Worm (Caenorhabditis elegans) whole organism, L4 larva: ENCODE results near the gene T05A12.3.

Source experiments
- D1046.2 ChIP-seq: fragments of 200-800 bp; sonication (Bioruptor generic); IDR thresholded peaks from 2 replicates; pipeline ENCODE4 v1.3.6; 2022; ENCODE audit warnings: missing genetic modification characterization, missing compliant biosample characterization
- F49E8.2 ChIP-seq: sonication (generic microtip); optimal IDR thresholded peaks from 2 replicates; lab custom pipeline; 2016; ENCODE audit warnings: missing compliant biosample characterization, mild to moderate bottlenecking, missing genetic modification characterization, borderline replicate concordance
- R02D3.7 ChIP-seq: fragments of 150-350 bp; sonication (generic microtip); optimal IDR thresholded peaks from 3 replicates; lab custom pipeline; 2014; ENCODE audit warnings: missing biosample characterization, missing genetic modification characterization
- T20F7.1 ChIP-seq: fragments of 200-800 bp; sonication (Bioruptor generic); optimal IDR thresholded peaks from 2 replicates; lab custom pipeline; 2018; ENCODE audit warnings: mild to moderate bottlenecking, missing genetic modification characterization, missing compliant biosample characterization
- T26A8.4 ChIP-seq: fragments of 200-800 bp; sonication (Bioruptor generic); IDR thresholded peaks from 2 replicates; pipeline ENCODE4 v1.3.6; 2022; ENCODE audit warnings: missing genetic modification characterization, missing compliant biosample characterization
- Y48G9A.11 ChIP-seq: fragments of 200-800 bp; sonication (Bioruptor generic); IDR thresholded peaks from 2 replicates; pipeline ENCODE4 v1.3.6; 2022; ENCODE audit warnings: missing genetic modification reagents, missing genetic modification characterization, missing compliant biosample characterization
- ZK337.2 ChIP-seq: fragments of 200-800 bp; sonication (Bioruptor generic); IDR thresholded peaks from 2 replicates; pipeline ENCODE4 v1.3.6; 2022; ENCODE audit warnings: missing genetic modification reagents, missing genetic modification characterization, missing compliant biosample characterization
- aha-1 ChIP-seq: fragments of 150-350 bp; peaks from one replicate; lab custom pipeline; 2014; ENCODE audit warnings: missing biosample characterization, missing genetic modification characterization
- ama-1 ChIP-seq: fragments of 150-350 bp; optimal IDR thresholded peaks from 2 replicates; lab custom pipeline; 2014; ENCODE audit warnings: inconsistent platforms, mixed read lengths
- arid-1 ChIP-seq: fragments of 200-800 bp; sonication (Bioruptor generic); conservative IDR thresholded peaks from 2 replicates; pipeline ENCODE4 v1.3.6; 2022; ENCODE audit warnings: missing genetic modification reagents, missing genetic modification characterization, missing compliant biosample characterization
- ceh-32 ChIP-seq: sonication (generic microtip); optimal IDR thresholded peaks from 2 replicates; lab custom pipeline; 2016; ENCODE audit warnings: mild to moderate bottlenecking, missing genetic modification characterization, missing compliant biosample characterization; ENCODE audit not compliant: poor library complexity
- ceh-44 ChIP-seq: fragments of 200-800 bp; sonication (Bioruptor generic); IDR thresholded peaks from 2 replicates; pipeline ENCODE4 v1.3.6; 2022; ENCODE audit warnings: missing genetic modification reagents, missing genetic modification characterization, missing compliant biosample characterization
- ceh-62 ChIP-seq: sonication (generic microtip); optimal IDR thresholded peaks from 2 replicates; lab custom pipeline; 2017; ENCODE audit warnings: missing biosample characterization, missing genetic modification characterization
- daf-12 ChIP-seq: fragments of 150-350 bp; optimal IDR thresholded peaks from 2 replicates; lab custom pipeline; 2014; ENCODE audit warnings: missing biosample characterization, missing genetic modification reagents, missing genetic modification characterization
- daf-16 ChIP-seq, 3 experiments: sonication (generic microtip); optimal IDR thresholded peaks; 2 replicates each; lab custom pipeline; 2016 to 2017; ENCODE audit warnings: missing genetic modification characterization in 3 of 3, missing genetic modification reagents in 3 of 3, mild to moderate bottlenecking in 2 of 3, missing compliant biosample characterization in 2 of 3, missing biosample characterization in 1 of 3, moderate library complexity in 1 of 3
- daf-19 ChIP-seq: fragments of 200-800 bp; sonication (Bioruptor generic); conservative IDR thresholded peaks from 2 replicates; pipeline ENCODE4 v1.3.6; 2022; ENCODE audit warnings: missing genetic modification characterization, missing compliant biosample characterization
- daf-8 ChIP-seq: fragments of 200-800 bp; sonication (Bioruptor generic); IDR thresholded peaks from 2 replicates; pipeline ENCODE4 v1.3.6; 2022; ENCODE audit warnings: missing genetic modification characterization, missing compliant biosample characterization
- dmd-9 ChIP-seq: fragments of 200-800 bp; sonication (Bioruptor generic); IDR thresholded peaks from 2 replicates; pipeline ENCODE4 v1.3.6; 2022; ENCODE audit warnings: missing genetic modification reagents, missing genetic modification characterization, missing compliant biosample characterization
- hlh-11 ChIP-seq: fragments of 200-800 bp; sonication (Bioruptor generic); optimal IDR thresholded peaks from 2 replicates; lab custom pipeline; 2018; ENCODE audit warnings: mild to moderate bottlenecking, missing genetic modification characterization, missing compliant biosample characterization
- hlh-30 ChIP-seq: sonication (generic microtip); optimal IDR thresholded peaks from 2 replicates; lab custom pipeline; 2017; ENCODE audit warnings: antibody characterized with exemption, mild to moderate bottlenecking, missing genetic modification characterization, missing compliant biosample characterization; ENCODE audit not compliant: insufficient read depth
- lim-7 ChIP-seq: fragments of 200-800 bp; sonication (Bioruptor generic); IDR thresholded peaks from 2 replicates; pipeline ENCODE4 v1.3.6; 2022; ENCODE audit warnings: missing genetic modification characterization, missing compliant biosample characterization
- lin-1 ChIP-seq: fragments of 200-800 bp; sonication (Bioruptor generic); IDR thresholded peaks from 2 replicates; pipeline ENCODE4 v1.3.6; 2022; ENCODE audit warnings: missing genetic modification reagents, missing genetic modification characterization, missing compliant biosample characterization
- lsy-2 ChIP-seq, 2 experiments: fragments of 150-350 bp in 1 of 2; sonication (generic microtip) in 1 of 2; optimal IDR thresholded peaks; 2 replicates each; lab custom pipeline; 2014 to 2017; ENCODE audit warnings: missing biosample characterization in 2 of 2, missing genetic modification characterization in 2 of 2
- madf-5 ChIP-seq, 2 experiments: fragments of 200-800 bp; sonication (Bioruptor generic); IDR thresholded peaks; 2 replicates each; pipeline ENCODE4 v1.3.6; 2022; ENCODE audit warnings: missing compliant biosample characterization in 2 of 2, missing genetic modification characterization in 2 of 2
- mdl-1 ChIP-seq, 2 experiments: fragments of 150-350 bp in 1 of 2; sonication (generic microtip) in 1 of 2; optimal IDR thresholded peaks; 2 replicates each; lab custom pipeline; 2014 to 2017; ENCODE audit warnings: missing biosample characterization in 2 of 2, missing genetic modification characterization in 2 of 2
- mep-1 ChIP-seq: fragments of 150-350 bp; sonication (generic microtip); optimal IDR thresholded peaks from 3 replicates; lab custom pipeline; 2014; ENCODE audit warnings: missing biosample characterization, missing genetic modification characterization
- nhr-10 ChIP-seq: fragments of 150-350 bp; optimal IDR thresholded peaks from 2 replicates; lab custom pipeline; 2014; ENCODE audit warnings: missing biosample characterization, missing genetic modification characterization
- nhr-102 ChIP-seq: sonication (generic microtip); optimal IDR thresholded peaks from 2 replicates; lab custom pipeline; 2016; ENCODE audit warnings: mild to moderate bottlenecking, missing genetic modification characterization, moderate library complexity, missing compliant biosample characterization
- nhr-11 ChIP-seq: fragments of 150-350 bp; optimal IDR thresholded peaks from 2 replicates; lab custom pipeline; 2014; ENCODE audit warnings: missing biosample characterization, missing genetic modification characterization
- nhr-111 ChIP-seq: fragments of 200-800 bp; sonication (Bioruptor generic); optimal IDR thresholded peaks from 2 replicates; lab custom pipeline; 2018; ENCODE audit warnings: mild to moderate bottlenecking, missing genetic modification characterization, missing compliant biosample characterization
- nhr-28 ChIP-seq: fragments of 150-350 bp; optimal IDR thresholded peaks from 2 replicates; lab custom pipeline; 2014; ENCODE audit warnings: missing biosample characterization, missing genetic modification characterization
- nhr-48 ChIP-seq: sonication (generic microtip); optimal IDR thresholded peaks from 2 replicates; lab custom pipeline; 2016; ENCODE audit warnings: mild to moderate bottlenecking, missing genetic modification characterization, missing compliant biosample characterization
- nhr-6 ChIP-seq: fragments of 150-350 bp; optimal IDR thresholded peaks from 2 replicates; lab custom pipeline; 2014; ENCODE audit warnings: missing biosample characterization, missing genetic modification characterization
- nhr-76 ChIP-seq: fragments of 150-350 bp; optimal IDR thresholded peaks from 2 replicates; lab custom pipeline; 2014; ENCODE audit warnings: missing biosample characterization, missing genetic modification characterization
- pha-4 ChIP-seq, 2 experiments: fragments of 150-350 bp in 1 of 2; fragments of 200-800 bp in 1 of 2; sonication (Bioruptor generic) in 1 of 2; IDR thresholded peaks in 1 of 2; optimal IDR thresholded peaks in 1 of 2; 2 replicates each; pipeline versions ENCODE4 v1.3.6 to Lab custom; 2014 to 2022; ENCODE audit warnings: missing genetic modification characterization in 2 of 2, missing genetic modification reagents in 2 of 2, missing biosample characterization in 1 of 2, missing compliant biosample characterization in 1 of 2
- pqm-1 ChIP-seq: sonication (generic microtip); optimal IDR thresholded peaks from 2 replicates; lab custom pipeline; 2017; ENCODE audit warnings: missing biosample characterization, missing genetic modification characterization
- rbr-2 ChIP-seq: sonication (generic microtip); optimal IDR thresholded peaks from 2 replicates; lab custom pipeline; 2016; ENCODE audit warnings: missing genotype, missing genetic modification characterization, missing compliant biosample characterization
- sdz-12 ChIP-seq: fragments of 200-800 bp; sonication (Bioruptor generic); optimal IDR thresholded peaks from 2 replicates; lab custom pipeline; 2018; ENCODE audit warnings: mild to moderate bottlenecking, missing genetic modification characterization, missing compliant biosample characterization
- set-16 ChIP-seq: fragments of 200-800 bp; sonication (Bioruptor generic); IDR thresholded peaks from 2 replicates; pipeline ENCODE4 v1.3.6; 2022; ENCODE audit warnings: missing genetic modification reagents, missing genetic modification characterization, missing compliant biosample characterization
- skn-1 ChIP-seq: fragments of 150-350 bp; optimal IDR thresholded peaks from 2 replicates; lab custom pipeline; 2014; ENCODE audit warnings: missing biosample characterization, missing genetic modification characterization
- spr-1 ChIP-seq: sonication (generic microtip); optimal IDR thresholded peaks from 2 replicates; lab custom pipeline; 2016; ENCODE audit warnings: mild to moderate bottlenecking, missing genetic modification characterization, missing compliant biosample characterization
- spr-3 ChIP-seq: fragments of 200-800 bp; sonication (Bioruptor generic); optimal IDR thresholded peaks from 2 replicates; lab custom pipeline; 2018; ENCODE audit warnings: mild to moderate bottlenecking, missing genetic modification characterization, missing compliant biosample characterization
- tra-1 ChIP-seq: fragments of 200-800 bp; sonication (Bioruptor generic); IDR thresholded peaks from 2 replicates; pipeline ENCODE4 v1.3.6; 2022; ENCODE audit warnings: missing genetic modification reagents, missing genetic modification characterization, missing compliant biosample characterization
- unc-39 ChIP-seq: sonication (generic microtip); optimal IDR thresholded peaks from 2 replicates; lab custom pipeline; 2017; ENCODE audit warnings: missing biosample characterization, missing genetic modification characterization
- vab-7 ChIP-seq: fragments of 200-800 bp; sonication (Bioruptor generic); IDR thresholded peaks from 2 replicates; pipeline ENCODE4 v1.3.6; 2022; ENCODE audit warnings: missing genetic modification reagents, missing genetic modification characterization, missing compliant biosample characterization
- zag-1 ChIP-seq: fragments of 150-350 bp; optimal IDR thresholded peaks from 2 replicates; lab custom pipeline; 2014; ENCODE audit warnings: missing biosample characterization, missing genetic modification characterization
- zip-11 ChIP-seq: fragments of 200-800 bp; sonication (Bioruptor generic); IDR thresholded peaks from 2 replicates; pipeline ENCODE4 v1.3.6; 2022; ENCODE audit warnings: missing genetic modification characterization, missing compliant biosample characterization

The T05A12.3 gene

ce11 chrIV:6841562-6842282 lies 45.7 kb downstream of the T05A12.3 start:
- TF ChIP-seq pqm-1 (peak; percentile 14), hlh-30 (tag; lab: Kevin White, UChicago) (peak; percentile 39), lsy-2 (tag; optimal IDR thresholded peaks at IDR 0.05; lab: Kevin White, UChicago) (no peak), D1046.2 (GFP tag; lab: Robert Waterston, UW) (no peak), daf-16 (GFP tag; optimal IDR thresholded peaks at IDR 0.05; lab: Kevin White, UChicago) (no peak), daf-16 (tag; optimal IDR thresholded peaks at IDR 0.05; lab: Kevin White, UChicago) (peak; percentile 34), dmd-9 (no peak), nhr-28 (peak; percentile 36)

ce11 chrIV:6839091-6839522 lies 48.3 kb downstream of the T05A12.3 start:
- TF ChIP-seq nhr-102 (tag; lab: Kevin White, UChicago): peak; percentile 71
- no peak for TF ChIP-seq F49E8.2 (tag; lab: Kevin White, UChicago)
- no peak for TF ChIP-seq zag-1 (tag; lab: Kevin White, UChicago)
- TF ChIP-seq T26A8.4 (GFP tag; lab: Robert Waterston, UW): no peak; the same call in none of the 2 replicates
- TF ChIP-seq spr-3 (GFP tag; lab: Kevin White, UChicago): no peak
- peak; percentile 54 for TF ChIP-seq pha-4 (GFP tag; IDR thresholded peaks at IDR 0.05; lab: Robert Waterston, UW)
- peak; percentile 89 for TF ChIP-seq pha-4 (tag; optimal IDR thresholded peaks at IDR 0.05; lab: Kevin White, UChicago)
- TF ChIP-seq unc-39 (tag; lab: Kevin White, UChicago): no peak
- TF ChIP-seq set-16 (GFP tag; lab: Robert Waterston, UW): no peak
- peak; percentile 56 for TF ChIP-seq nhr-76
- TF ChIP-seq ceh-62 (tag; lab: Kevin White, UChicago): no peak
- TF ChIP-seq ama-1 (lab: Kevin White, UChicago): no peak
- TF ChIP-seq daf-16 (GFP tag; optimal IDR thresholded peaks at IDR 0.05; lab: Kevin White, UChicago): peak in 1 of 2 experiments; percentile 54
- TF ChIP-seq daf-16 (tag; optimal IDR thresholded peaks at IDR 0.05; lab: Kevin White, UChicago): peak; percentile 83
- TF ChIP-seq dmd-9: no peak
- peak; percentile 82 for TF ChIP-seq rbr-2 (tag; lab: Kevin White, UChicago)
- TF ChIP-seq nhr-111 (GFP tag; lab: Kevin White, UChicago): no peak
- TF ChIP-seq zip-11: no peak
- peak; percentile 48 to 80 for TF ChIP-seq lsy-2 (tag; optimal IDR thresholded peaks at IDR 0.05; lab: Kevin White, UChicago)
- TF ChIP-seq vab-7 (GFP tag; lab: Robert Waterston, UW): peak; percentile 27; the same call in 1 of the 2 replicates
- TF ChIP-seq mdl-1 (tag; optimal IDR thresholded peaks at IDR 0.05; lab: Kevin White, UChicago): peak; percentile 28 to 62
- no peak for TF ChIP-seq daf-12 (tag; lab: Kevin White, UChicago)
- TF ChIP-seq skn-1 (tag; lab: Kevin White, UChicago): no peak
- no peak for TF ChIP-seq arid-1 (GFP tag; lab: Robert Waterston, UW)
- TF ChIP-seq ceh-32 (tag; lab: Kevin White, UChicago): no peak
- TF ChIP-seq mep-1: peak; percentile 86
- TF ChIP-seq lim-7 (GFP tag; lab: Robert Waterston, UW): no peak
- no peak for TF ChIP-seq Y48G9A.11 (GFP tag; lab: Robert Waterston, UW)
- no peak for TF ChIP-seq sdz-12 (GFP tag; lab: Kevin White, UChicago)
- no peak for TF ChIP-seq nhr-10
- no peak for TF ChIP-seq D1046.2 (GFP tag; lab: Robert Waterston, UW)
- TF ChIP-seq ceh-44 (GFP tag; lab: Robert Waterston, UW): no peak
- TF ChIP-seq R02D3.7 (tag; lab: Kevin White, UChicago): no peak
- TF ChIP-seq hlh-11 (tag; lab: Kevin White, UChicago): peak; percentile 96
- TF ChIP-seq aha-1 (tag; lab: Kevin White, UChicago): peak; percentile 97
- no peak for TF ChIP-seq daf-8 (GFP tag; lab: Robert Waterston, UW)
- peak; percentile 55 for TF ChIP-seq T20F7.1 (GFP tag; lab: Kevin White, UChicago)
- TF ChIP-seq spr-1 (tag; lab: Kevin White, UChicago): peak; percentile 40
- TF ChIP-seq ZK337.2 (GFP tag; lab: Robert Waterston, UW): peak; percentile 98
- no peak for TF ChIP-seq daf-19 (GFP tag; lab: Robert Waterston, UW)
- peak; percentile 75 for TF ChIP-seq nhr-6 (tag; lab: Kevin White, UChicago)
- TF ChIP-seq tra-1 (GFP tag; lab: Robert Waterston, UW): peak; percentile 72
- TF ChIP-seq madf-5 (GFP tag; IDR thresholded peaks at IDR 0.05; lab: Robert Waterston, UW): no peak
- TF ChIP-seq lin-1 (GFP tag; lab: Robert Waterston, UW): 0 out of 2 replicates have a peak, but pooled peaks have one; percentile 37
- peak; percentile 88 for TF ChIP-seq nhr-48
- TF ChIP-seq nhr-11 (tag; lab: Kevin White, UChicago): peak; percentile 85
